Worm (Caenorhabditis elegans) whole organism, L2 larva: ENCODE results near the gene D1014.2.

ENCODE experiments used
- crh-2 ChIP-seq: sonication (generic microtip); optimal IDR thresholded peaks from 2 replicates; lab custom pipeline; 2017; ENCODE audit warnings: missing biosample characterization, missing genetic modification characterization
- elt-1 ChIP-seq: fragments of 150-350 bp; optimal IDR thresholded peaks from 2 replicates; lab custom pipeline; 2014; ENCODE audit warnings: missing biosample characterization, missing genetic modification characterization
- lin-11 ChIP-seq: fragments of 150-350 bp; sonication (generic microtip); optimal IDR thresholded peaks from 2 replicates; lab custom pipeline; 2014; ENCODE audit warnings: missing biosample characterization, missing genetic modification characterization, inconsistent platforms, mixed read lengths
- nhr-11 ChIP-seq: fragments of 150-350 bp; optimal IDR thresholded peaks from 2 replicates; lab custom pipeline; 2014; ENCODE audit warnings: missing biosample characterization, missing genetic modification characterization
- unc-39 ChIP-seq: fragments of 150-350 bp; optimal IDR thresholded peaks from 2 replicates; lab custom pipeline; 2014; ENCODE audit warnings: missing biosample characterization, missing genetic modification characterization

DNA sequence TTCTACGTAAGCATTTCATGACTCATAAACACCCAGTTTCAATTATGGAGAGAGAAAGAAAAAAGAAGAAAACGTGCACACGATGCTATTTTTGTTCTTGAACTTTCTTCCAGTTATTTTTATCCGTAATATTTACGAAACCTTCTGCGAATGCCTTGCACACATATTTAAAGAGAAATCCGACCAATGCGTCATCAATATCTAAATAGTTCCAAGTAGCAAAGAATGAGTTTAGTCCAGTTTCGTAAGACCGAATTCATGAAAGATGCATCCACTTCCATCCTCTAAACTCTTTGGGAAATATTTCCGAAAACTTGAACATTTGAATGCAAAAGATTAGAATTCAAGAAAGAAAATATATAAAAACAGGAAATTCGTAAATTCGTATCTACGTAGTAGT lies 25.4 kb downstream of the D1014.2 start:
- TF ChIP-seq nhr-11 (tag; lab: Kevin White, UChicago) (no peak), crh-2 (tag; lab: Kevin White, UChicago) (no peak), elt-1 (no peak), unc-39 (tag; lab: Kevin White, UChicago) (no peak), lin-11 (tag; lab: Kevin White, UChicago) (no peak)
